Fruit fly (Drosophila melanogaster): Measurements from ENCODE around the gene Snmp1.

- TF ChIP-seq h (optimal IDR thresholded peaks at IDR 0.05) (no peak), insv (optimal IDR thresholded peaks at IDR 0.05) (no peak), psq (optimal IDR thresholded peaks at IDR 0.05) (no peak)
These were observed 13.9 kb downstream of the Snmp1 start for dm6 chr3R:21154130-21154529.

Measured in Kc167 (cell line).